Fruit fly (Drosophila melanogaster): ENCODE measurements around the gene rdgA.

rdgA gene

DNA sequence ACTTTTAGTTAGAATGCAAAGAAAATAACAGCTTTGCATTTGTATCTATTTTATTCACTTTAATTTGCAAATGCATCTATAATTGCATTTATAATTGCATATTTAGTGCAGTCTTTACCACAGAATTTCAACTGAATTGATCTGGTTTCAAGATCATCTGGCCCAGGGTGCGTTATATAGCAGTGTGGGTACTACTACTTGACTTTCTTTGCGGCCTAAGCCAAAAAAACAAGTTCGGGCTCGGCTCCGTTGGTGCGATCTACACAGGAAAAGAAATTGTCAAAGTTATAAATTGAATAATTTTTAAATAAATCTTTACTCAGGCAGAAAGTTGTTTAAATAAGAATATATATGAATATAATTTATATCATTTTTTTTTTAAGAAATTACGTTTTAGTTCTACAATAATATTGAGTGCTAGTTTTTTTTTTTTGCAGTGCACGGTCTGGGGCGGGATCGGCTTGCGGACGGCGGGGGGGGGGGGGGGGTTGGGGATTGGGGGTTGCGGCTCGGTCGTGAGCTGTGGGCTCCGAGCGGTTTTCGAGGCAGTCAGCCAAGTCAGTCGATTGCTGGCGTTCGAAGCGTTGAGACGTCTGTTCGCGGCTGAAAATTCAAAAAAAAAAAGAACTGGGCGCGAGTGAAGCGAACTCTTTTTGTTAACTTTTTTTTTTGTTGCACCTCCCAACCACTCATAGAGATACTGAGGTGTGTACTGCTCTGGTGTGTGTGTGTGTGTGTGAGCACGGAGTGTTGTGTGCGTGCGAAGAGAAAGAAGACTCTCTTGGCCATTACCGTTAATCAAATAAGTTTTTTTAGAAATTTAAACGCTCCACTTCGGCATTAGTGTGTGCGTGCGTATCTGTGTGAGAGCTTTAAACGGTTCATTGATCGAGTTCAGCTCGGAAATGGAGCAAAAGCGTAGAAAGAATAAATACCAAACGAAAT lies 43.0 kb upstream of the rdgA start (continued):
- 0 out of 2 replicates have a peak, but pooled peaks have one; percentile 4 for TF ChIP-seq CG13287 (GFP tag; IDR thresholded peaks at IDR 0.05; ENCODE audit: partially characterized antibody)
- TF ChIP-seq CG11696 (GFP tag; IDR thresholded peaks at IDR 0.05), result peak; percentile 63
- TF ChIP-seq CG10462 (GFP tag; optimal IDR thresholded peaks at IDR 0.05), result peak; percentile 14
- peak; percentile 77 for TF ChIP-seq grau (tag; optimal IDR thresholded peaks at IDR 0.05)
- TF ChIP-seq CG6254 (GFP tag; optimal IDR thresholded peaks at IDR 0.05), result peak; percentile 66
- peak; percentile 10 for TF ChIP-seq CG8944 (GFP tag; optimal IDR thresholded peaks at IDR 0.05)
- peak; percentile 4 for TF ChIP-seq Side (GFP tag; optimal IDR thresholded peaks at IDR 0.05)
- TF ChIP-seq sens (GFP tag), result peak; percentile 91
- peak; percentile 84 for TF ChIP-seq lmd (GFP tag; IDR thresholded peaks at IDR 0.05)
- peak; percentile 60 for TF ChIP-seq CG3163 (GFP tag; optimal IDR thresholded peaks at IDR 0.05)
- TF ChIP-seq sc (optimal IDR thresholded peaks at IDR 0.05), result no peak
- peak; percentile 62 for TF ChIP-seq sc (GFP tag; optimal IDR thresholded peaks at IDR 0.05)
- peak; percentile 30 for TF ChIP-seq abd-A (tag; optimal IDR thresholded peaks at IDR 0.05)
- no peak; the same call in 1 of the 2 replicates for TF ChIP-seq peb (GFP tag; IDR thresholded peaks at IDR 0.05)
- no peak for TF ChIP-seq CG18476 (GFP tag; optimal IDR thresholded peaks at IDR 0.05)
- peak; percentile 30 for TF ChIP-seq shn (GFP tag; optimal IDR thresholded peaks at IDR 0.05)
- no peak for TF ChIP-seq pnt (GFP tag; optimal IDR thresholded peaks at IDR 0.05)
- peak; percentile 84 for TF ChIP-seq CG9817 (tag; optimal IDR thresholded peaks at IDR 0.05)
- peak; percentile 87 for TF ChIP-seq CG2712 (tag; optimal IDR thresholded peaks at IDR 0.05)
- TF ChIP-seq trem (tag; optimal IDR thresholded peaks at IDR 0.05), result peak; percentile 50
- peak; percentile 77 for TF ChIP-seq cg (GFP tag; optimal IDR thresholded peaks at IDR 0.05)
- peak; percentile 70 for TF ChIP-seq CG6683 (GFP tag; optimal IDR thresholded peaks at IDR 0.05)
- TF ChIP-seq Mrtf (GFP tag; IDR thresholded peaks at IDR 0.05), result peak; percentile 69; the same call in 2 of the 3 replicates
- TF ChIP-seq insv (GFP tag; optimal IDR thresholded peaks at IDR 0.05), result peak in 1 of 2 experiments; percentile 44
- TF ChIP-seq CG9727 (GFP tag; optimal IDR thresholded peaks at IDR 0.05), result peak; percentile 87
- TF ChIP-seq CG17829 (tag; optimal IDR thresholded peaks at IDR 0.05), result peak; percentile 75
- peak; percentile 40 for TF ChIP-seq fd64A (GFP tag; optimal IDR thresholded peaks at IDR 0.05)
- no peak for TF ChIP-seq CG14965 (GFP tag; optimal IDR thresholded peaks at IDR 0.05; ENCODE audit: borderline replicate concordance)
- TF ChIP-seq Dp (GFP tag; optimal IDR thresholded peaks at IDR 0.05), result no peak
- peak; percentile 80 for TF ChIP-seq caup (GFP tag; optimal IDR thresholded peaks at IDR 0.05; ENCODE audit: severe bottlenecking)
- TF ChIP-seq Fer2 (tag; optimal IDR thresholded peaks at IDR 0.05), result peak; percentile 67
- TF ChIP-seq corto (GFP tag; optimal IDR thresholded peaks at IDR 0.05), result peak; percentile 67
- TF ChIP-seq CG13424 (tag; optimal IDR thresholded peaks at IDR 0.05), result peak; percentile 92
- TF ChIP-seq H2.0 (GFP tag; IDR thresholded peaks at IDR 0.05), result peak; percentile 72
- peak; percentile 59; the same call in 1 of the 3 replicates for TF ChIP-seq CG11456 (GFP tag; IDR thresholded peaks at IDR 0.05)
- TF ChIP-seq Hr78 (GFP tag; optimal IDR thresholded peaks at IDR 0.05), result peak in 1 of 2 experiments; percentile 52
- TF ChIP-seq wek (GFP tag; optimal IDR thresholded peaks at IDR 0.05), result peak; percentile 16
- peak; percentile 65 for TF ChIP-seq B-H1 (GFP tag; IDR thresholded peaks at IDR 0.05)
- TF ChIP-seq Hmx (GFP tag; optimal IDR thresholded peaks at IDR 0.05), result no peak
- TF ChIP-seq CoRest (tag; optimal IDR thresholded peaks at IDR 0.05), result peak; percentile 89
- peak; percentile 86 for TF ChIP-seq CG3281 (GFP tag; optimal IDR thresholded peaks at IDR 0.05)
- TF ChIP-seq Dfd (GFP tag; optimal IDR thresholded peaks at IDR 0.05), result no peak
- no peak for TF ChIP-seq CG2199 (GFP tag; IDR thresholded peaks at IDR 0.05)
- TF ChIP-seq croc (GFP tag; conservative IDR thresholded peaks at IDR 0.05), result peak; percentile 67; the same call in 2 of the 3 replicates
- TF ChIP-seq CG10209 (GFP tag; optimal IDR thresholded peaks at IDR 0.05), result peak; percentile 83
- peak; percentile 86 for TF ChIP-seq Rfx (GFP tag; IDR thresholded peaks at IDR 0.05)
- TF ChIP-seq CG8281 (tag; optimal IDR thresholded peaks at IDR 0.05), result peak; percentile 68

All from whole organism, embryonic.